Worm (Caenorhabditis elegans): ENCODE results near the gene B0285.3.

Gene B0285.3

DNA sequence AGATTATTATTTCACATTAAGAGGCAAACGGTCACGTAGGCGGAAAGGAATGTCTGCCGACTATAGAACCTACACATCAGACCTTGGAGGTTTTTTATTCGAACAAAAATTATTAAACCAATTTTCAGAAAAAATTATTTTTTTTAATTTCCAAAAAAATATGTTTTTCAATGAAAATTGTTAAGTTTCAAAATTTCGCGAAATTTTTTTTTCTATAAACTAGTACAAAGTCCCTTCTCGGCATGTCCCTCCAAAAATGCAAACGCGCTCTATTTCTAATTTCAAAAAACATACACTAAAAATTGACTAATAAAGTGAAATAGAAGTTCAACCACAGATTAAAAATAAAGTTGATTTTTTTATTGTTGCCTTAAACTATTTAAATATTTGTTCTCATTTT, 21.8 kb upstream of the B0285.3 start, which contains the start of gene ckb-1:
ckb-1 (plus strand) TSS at position 301 of the 400 bp plus-strand sequence.
- TF ChIP-seq fkh-2 (tag; optimal IDR thresholded peaks at IDR 0.05) (no peak), nhr-11 (tag; optimal IDR thresholded peaks at IDR 0.05) (no peak), hmg-11 (tag; optimal IDR thresholded peaks at IDR 0.05) (peak; percentile 7), pha-4 (tag; optimal IDR thresholded peaks at IDR 0.05) (peak; percentile 10)

DNA sequence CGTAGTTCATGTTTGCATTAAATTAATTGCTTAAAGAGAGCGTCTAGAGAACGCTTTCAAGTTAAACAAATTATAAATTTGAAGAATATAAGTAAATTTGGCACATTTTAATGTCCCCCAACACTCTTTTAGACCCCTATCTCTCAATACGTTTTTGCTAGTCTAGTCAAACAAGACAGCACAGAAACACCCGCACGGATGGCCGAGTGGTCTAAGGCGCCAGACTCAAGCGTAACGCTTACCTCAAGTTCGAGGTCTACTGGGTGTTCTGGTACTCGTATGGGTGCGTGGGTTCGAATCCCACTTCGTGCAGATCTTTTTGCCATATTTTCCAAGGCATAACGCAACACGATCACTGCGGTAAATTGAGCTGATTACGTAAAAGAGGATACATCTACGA, 19.2 kb upstream of the B0285.3 start:
- TF ChIP-seq nhr-43 (tag; optimal IDR thresholded peaks at IDR 0.05; ENCODE audit: poor library complexity, severe bottlenecking) = no peak
- TF ChIP-seq nhr-25 (tag; optimal IDR thresholded peaks at IDR 0.05) = peak; percentile 10
- peak; percentile 24 for TF ChIP-seq elt-2 (tag; optimal IDR thresholded peaks at IDR 0.05)
- TF ChIP-seq nfya-1 (tag; optimal IDR thresholded peaks at IDR 0.05; ENCODE audit: insufficient read depth) = peak; percentile 31

DNA sequence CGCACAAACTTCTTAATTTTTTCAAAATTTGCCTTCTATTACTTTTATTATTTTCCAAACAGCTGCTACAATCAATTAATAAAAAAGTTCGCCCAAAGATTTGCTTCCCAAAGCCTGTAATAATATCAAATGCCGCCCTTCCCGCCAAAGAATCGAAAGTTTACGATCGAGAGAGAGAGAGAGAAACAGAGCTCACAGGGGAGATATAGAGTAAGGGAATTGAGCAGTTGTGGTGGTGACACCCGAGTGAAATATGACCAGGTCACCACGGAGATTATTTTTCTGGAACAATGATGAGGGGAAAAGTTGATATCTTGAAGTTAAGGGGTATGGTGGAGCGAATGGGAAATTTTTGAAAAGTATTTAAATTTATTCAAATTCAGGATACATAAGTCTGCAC, 16.8 kb upstream of the B0285.3 start:
- no peak for TF ChIP-seq snpc-4 (tag; optimal IDR thresholded peaks at IDR 0.05)
- TF ChIP-seq tbx-2 (tag; optimal IDR thresholded peaks at IDR 0.05) = no peak
- no peak for TF ChIP-seq pha-4 (tag; optimal IDR thresholded peaks at IDR 0.05)
- no peak for TF ChIP-seq zag-1 (tag; optimal IDR thresholded peaks at IDR 0.05)

DNA sequence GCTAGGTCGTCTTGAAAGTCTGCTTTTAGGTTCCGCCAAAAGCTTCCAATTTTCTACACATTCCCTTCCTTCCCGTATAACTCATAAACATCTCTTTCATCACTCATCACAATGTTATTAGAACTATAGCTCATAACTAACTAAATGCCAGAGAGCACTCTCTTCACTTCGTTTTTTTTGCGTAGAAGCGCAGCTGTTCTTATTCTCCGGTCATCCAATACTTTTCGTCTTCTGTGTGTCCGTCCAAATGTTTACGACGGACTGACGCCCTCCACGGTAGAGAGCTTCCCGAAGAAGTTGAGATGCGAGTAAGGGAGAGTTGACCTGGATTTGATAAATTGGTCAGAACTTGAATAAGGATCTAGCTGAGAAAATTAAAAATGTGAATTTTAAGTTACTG, 16.1 kb upstream of the B0285.3 start:
- TF ChIP-seq sea-2 (GFP tag; optimal IDR thresholded peaks at IDR 0.05) = no peak
- no peak for TF ChIP-seq fkh-2 (tag; optimal IDR thresholded peaks at IDR 0.05)
- TF ChIP-seq elt-1 (tag; optimal IDR thresholded peaks at IDR 0.05) = no peak
- no peak for TF ChIP-seq mdl-1 (tag; optimal IDR thresholded peaks at IDR 0.05)
- no peak for TF ChIP-seq nfya-1 (tag; optimal IDR thresholded peaks at IDR 0.05; ENCODE audit: insufficient read depth)
- no peak for TF ChIP-seq ceh-9 (tag; optimal IDR thresholded peaks at IDR 0.05)
- no peak for TF ChIP-seq unc-39 (tag; optimal IDR thresholded peaks at IDR 0.05)
- TF ChIP-seq egl-5 (tag; optimal IDR thresholded peaks at IDR 0.05) = no peak
- TF ChIP-seq ceh-28 (tag; optimal IDR thresholded peaks at IDR 0.05) = no peak
- TF ChIP-seq ztf-11 (tag; optimal IDR thresholded peaks at IDR 0.05) = no peak
- TF ChIP-seq jun-1 (tag; optimal IDR thresholded peaks at IDR 0.05) = no peak
- TF ChIP-seq elt-2 (tag; optimal IDR thresholded peaks at IDR 0.05) = no peak

DNA sequence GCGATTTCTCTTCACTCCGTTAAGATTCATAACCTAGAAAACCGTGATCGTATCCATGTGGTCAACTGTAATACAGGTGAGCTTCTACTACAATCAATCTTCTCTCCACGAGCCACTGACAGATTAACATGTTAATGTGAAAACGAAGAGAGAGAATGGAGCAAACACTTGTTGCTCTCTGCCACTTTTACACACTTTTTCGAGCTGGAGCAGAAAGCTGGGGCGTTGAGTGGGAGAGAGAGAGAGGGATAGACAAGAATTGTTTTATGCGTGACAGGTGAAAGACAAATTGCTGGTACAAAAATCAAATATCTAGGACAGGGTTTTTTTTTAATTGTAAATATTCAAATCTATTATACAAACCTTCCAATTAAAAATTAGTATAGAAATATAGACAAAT, 15.2 kb upstream of the B0285.3 start:
- peak; percentile 36 for TF ChIP-seq lin-39 (tag; optimal IDR thresholded peaks at IDR 0.05)
- TF ChIP-seq hmg-11 (tag; optimal IDR thresholded peaks at IDR 0.05) = no peak
- TF ChIP-seq unc-62 (GFP tag; optimal IDR thresholded peaks at IDR 0.05) = no peak
- no peak for TF ChIP-seq nhr-76 (tag; optimal IDR thresholded peaks at IDR 0.05)
- no peak for TF ChIP-seq lin-15B (tag; optimal IDR thresholded peaks at IDR 0.05)
- peak; percentile 39 for TF ChIP-seq nfya-1 (tag; optimal IDR thresholded peaks at IDR 0.05; ENCODE audit: insufficient read depth)

DNA sequence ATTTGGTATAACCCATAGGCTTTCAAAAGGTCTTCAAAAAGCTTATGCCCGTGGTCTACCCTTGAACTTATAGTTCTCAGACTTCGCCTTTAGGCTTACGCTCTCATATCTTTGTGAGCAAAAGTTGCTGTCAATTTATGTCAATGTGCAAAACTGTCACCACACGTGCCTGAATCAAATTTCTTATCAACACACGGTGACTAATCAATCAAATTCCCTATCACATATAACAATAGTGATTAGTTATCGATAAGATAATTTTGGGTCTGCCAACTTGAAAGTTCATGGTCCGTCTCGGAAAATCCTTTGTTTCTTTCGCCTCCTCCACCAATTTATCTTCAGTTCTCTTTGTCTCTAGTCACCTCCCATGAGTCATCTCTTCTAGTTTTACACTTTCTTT, 14.3 kb upstream of the B0285.3 start:
- TF ChIP-seq elt-2 (tag; optimal IDR thresholded peaks at IDR 0.05) = peak; percentile 53
- peak; percentile 42 for TF ChIP-seq pqm-1 (tag; optimal IDR thresholded peaks at IDR 0.05)
- no peak for TF ChIP-seq ceh-28 (tag; optimal IDR thresholded peaks at IDR 0.05)

ce11 chrIII:4356384-4356783, 13.2 kb upstream of the B0285.3 start, which contains the start of gene mnp-1:
TSS of gene mnp-1 (plus strand) at chrIII:4356594.
- TF ChIP-seq ceh-82 (tag; optimal IDR thresholded peaks at IDR 0.05) (no peak), nhr-67 (tag; optimal IDR thresholded peaks at IDR 0.05) (no peak), pqm-1 (tag; optimal IDR thresholded peaks at IDR 0.05) (no peak), ceh-28 (tag; optimal IDR thresholded peaks at IDR 0.05) (no peak), nhr-237 (tag; optimal IDR thresholded peaks at IDR 0.05) (no peak), jun-1 (tag; optimal IDR thresholded peaks at IDR 0.05) (no peak), nhr-11 (tag; optimal IDR thresholded peaks at IDR 0.05) (no peak), eor-1 (tag; optimal IDR thresholded peaks at IDR 0.05) (no peak), lin-15B (tag; optimal IDR thresholded peaks at IDR 0.05) (no peak), ceh-9 (tag; optimal IDR thresholded peaks at IDR 0.05) (no peak), aly-2 (tag; optimal IDR thresholded peaks at IDR 0.05) (no peak), mdl-1 (tag; optimal IDR thresholded peaks at IDR 0.05) (no peak)

All from whole organism, L3 larva.